Fruit fly (Drosophila melanogaster) whole organism, embryonic: ENCODE results near the gene Rbp.

Source experiments
- Ada2b ChIP-seq: fragments of 200-800 bp; sonication (Bioruptor generic); IDR thresholded peaks from 2 replicates; pipeline ENCODE4 v1.3.6; 2022; ENCODE audit warnings: missing biosample characterization, missing genetic modification characterization
- Bgb ChIP-seq: fragments of 200-800 bp; sonication (Bioruptor generic); IDR thresholded peaks from 2 replicates; pipeline ENCODE4 v1.3.6; 2022; ENCODE audit warnings: missing biosample characterization, missing genetic modification characterization; ENCODE audit not compliant: partially characterized antibody
- CG10321 ChIP-seq: fragments of 200-800 bp; sonication (Bioruptor generic); IDR thresholded peaks from 2 replicates; pipeline ENCODE4 v1.3.6; 2022; ENCODE audit warnings: missing biosample characterization, missing genetic modification characterization
- CG11696 ChIP-seq: fragments of 200-800 bp; sonication (Bioruptor generic); IDR thresholded peaks from 2 replicates; pipeline ENCODE4 v1.3.6; 2022; ENCODE audit warnings: missing biosample characterization, missing genetic modification characterization
- CG13123 ChIP-seq: fragments of 200-800 bp; sonication (Bioruptor generic); optimal IDR thresholded peaks from 2 replicates; lab custom pipeline; 2016; ENCODE audit warnings: missing biosample characterization, missing genetic modification characterization
- CG13287 ChIP-seq: fragments of 200-800 bp; sonication (Bioruptor generic); IDR thresholded peaks from 2 replicates; pipeline ENCODE4 v1.3.6; 2022; ENCODE audit warnings: missing biosample characterization, missing genetic modification characterization; ENCODE audit not compliant: partially characterized antibody
- CG14667 ChIP-seq: fragments of 200-800 bp; sonication (Bioruptor generic); IDR thresholded peaks from 2 replicates; pipeline ENCODE4 v1.3.6; 2022; ENCODE audit warnings: missing biosample characterization, missing genetic modification characterization
- CG17829 ChIP-seq: fragments of 200-800 bp; optimal IDR thresholded peaks from 2 replicates; lab custom pipeline; 2019; ENCODE audit warnings: missing biosample characterization, mild to moderate bottlenecking, missing genetic modification characterization, moderate library complexity
- CG17912 ChIP-seq: fragments of 200-800 bp; sonication (Bioruptor generic); optimal IDR thresholded peaks from 2 replicates; lab custom pipeline; 2018; ENCODE audit warnings: missing biosample characterization, mild to moderate bottlenecking, missing genetic modification characterization
- CG18262 ChIP-seq: fragments of 200-800 bp; optimal IDR thresholded peaks from 3 replicates; lab custom pipeline; 2019; ENCODE audit warnings: missing biosample characterization, mild to moderate bottlenecking, missing genetic modification characterization, moderate library complexity
- CG3065 ChIP-seq: fragments of 200-800 bp; sonication (Bioruptor generic); optimal IDR thresholded peaks from 2 replicates; lab custom pipeline; 2016; ENCODE audit warnings: missing biosample characterization, missing genetic modification characterization
- CG3281 ChIP-seq: fragments of 200-800 bp; sonication (Bioruptor generic); optimal IDR thresholded peaks from 3 replicates; lab custom pipeline; 2017; ENCODE audit warnings: missing biosample characterization, mild to moderate bottlenecking, missing genetic modification characterization
- CG3726 ChIP-seq: fragments of 200-800 bp; sonication (Bioruptor generic); IDR thresholded peaks from 3 replicates; pipeline ENCODE4, ENCODE4 v1.3.6; 2022; ENCODE audit warnings: missing biosample characterization, missing genetic modification characterization
- CG3847 ChIP-seq: fragments of 200-800 bp; sonication (Bioruptor generic); IDR thresholded peaks from 2 replicates; pipeline ENCODE4 v1.3.6; 2022; ENCODE audit warnings: missing biosample characterization, missing genetic modification characterization
- CG4707 ChIP-seq: fragments of 200-800 bp; sonication (Bioruptor generic); optimal IDR thresholded peaks from 2 replicates; lab custom pipeline; 2018; ENCODE audit warnings: missing biosample characterization, mild to moderate bottlenecking, missing genetic modification characterization, moderate library complexity
- CG4820 ChIP-seq: fragments of 200-800 bp; sonication (Bioruptor generic); optimal IDR thresholded peaks from 3 replicates; lab custom pipeline; 2016; ENCODE audit warnings: missing biosample characterization, missing genetic modification characterization
- CG6791 ChIP-seq: fragments of 200-800 bp; sonication (Bioruptor generic); IDR thresholded peaks from 3 replicates; pipeline ENCODE4 v1.3.6; 2022; ENCODE audit warnings: missing biosample characterization, missing genetic modification characterization; ENCODE audit not compliant: partially characterized antibody
- CG6854 ChIP-seq: fragments of 200-800 bp; sonication (Bioruptor generic); optimal IDR thresholded peaks from 3 replicates; lab custom pipeline; 2017; ENCODE audit warnings: missing biosample characterization, mild to moderate bottlenecking, missing genetic modification characterization
- CG7357 ChIP-seq: fragments of 200-800 bp; sonication (Bioruptor generic); IDR thresholded peaks from 3 replicates; pipeline ENCODE4 v1.3.6; 2022; ENCODE audit warnings: missing biosample characterization, missing genetic modification characterization
- CG7372 ChIP-seq: fragments of 200-800 bp; sonication (Bioruptor generic); IDR thresholded peaks from 2 replicates; pipeline ENCODE4 v1.3.6; 2022; ENCODE audit warnings: missing biosample characterization, missing genetic modification characterization
- CG7839 ChIP-seq: fragments of 200-800 bp; sonication (Bioruptor generic); optimal IDR thresholded peaks from 3 replicates; lab custom pipeline; 2018; ENCODE audit warnings: missing biosample characterization, mild to moderate bottlenecking, missing genetic modification characterization, moderate library complexity
- CG8281 ChIP-seq: fragments of 200-800 bp; sonication (Bioruptor generic); optimal IDR thresholded peaks from 2 replicates; lab custom pipeline; 2018; ENCODE audit warnings: missing biosample characterization, mild to moderate bottlenecking, missing genetic modification characterization, moderate library complexity
- CG9932 ChIP-seq: fragments of 200-800 bp; sonication (Bioruptor generic); IDR thresholded peaks from 2 replicates; pipeline ENCODE4 v1.3.6; 2022; ENCODE audit warnings: missing biosample characterization, missing genetic modification characterization
- Dip3 ChIP-seq: fragments of 200-800 bp; sonication (Bioruptor generic); optimal IDR thresholded peaks from 3 replicates; lab custom pipeline; 2016; ENCODE audit warnings: missing biosample characterization, missing genetic modification characterization
- Fer1 ChIP-seq: fragments of 200-800 bp; sonication (Bioruptor generic); optimal IDR thresholded peaks from 2 replicates; lab custom pipeline; 2017; ENCODE audit warnings: missing biosample characterization, mild to moderate bottlenecking, missing genetic modification characterization
- Jarid2 ChIP-seq: fragments of 200-800 bp; sonication (Bioruptor generic); optimal IDR thresholded peaks from 3 replicates; lab custom pipeline; 2017; ENCODE audit warnings: mild to moderate bottlenecking, missing biosample characterization, missing genetic modification reagents, missing genetic modification characterization
- Lhr ChIP-seq: fragments of 200-800 bp; sonication (Bioruptor generic); optimal IDR thresholded peaks from 3 replicates; lab custom pipeline; 2017; ENCODE audit warnings: mild to moderate bottlenecking, missing biosample characterization, missing genetic modification reagents, missing genetic modification characterization
- NK7.1 ChIP-seq: fragments of 200-800 bp; sonication (Bioruptor generic); optimal IDR thresholded peaks from 3 replicates; lab custom pipeline; 2016; ENCODE audit warnings: missing biosample characterization, missing genetic modification characterization
- Neu2 ChIP-seq: fragments of 200-800 bp; sonication (Bioruptor generic); optimal IDR thresholded peaks from 3 replicates; lab custom pipeline; 2016; ENCODE audit warnings: missing biosample characterization, missing genetic modification characterization, borderline replicate concordance
- Nf-YC ChIP-seq: fragments of 200-800 bp; optimal IDR thresholded peaks from 3 replicates; lab custom pipeline; 2019; ENCODE audit warnings: missing biosample characterization, mild to moderate bottlenecking, missing genetic modification characterization, moderate library complexity
- Scr ChIP-seq: fragments of 200-800 bp; sonication (Bioruptor generic); IDR thresholded peaks from 2 replicates; pipeline ENCODE4 v1.3.6; 2022; ENCODE audit warnings: missing biosample characterization, missing genetic modification characterization; ENCODE audit not compliant: partially characterized antibody
- YL-1 ChIP-seq: fragments of 200-800 bp; sonication (Bioruptor generic); optimal IDR thresholded peaks from 3 replicates; lab custom pipeline; 2017; ENCODE audit warnings: missing biosample characterization, mild to moderate bottlenecking, missing genetic modification characterization
- ac ChIP-seq: fragments of 200-800 bp; sonication (Bioruptor generic); optimal IDR thresholded peaks from 3 replicates; lab custom pipeline; 2017; ENCODE audit warnings: missing biosample characterization, mild to moderate bottlenecking, missing genetic modification characterization
- bab2 ChIP-seq: fragments of 200-800 bp; sonication (Bioruptor generic); optimal IDR thresholded peaks from 2 replicates; lab custom pipeline; 2016; ENCODE audit warnings: missing biosample characterization, missing genetic modification characterization
- bowl ChIP-seq: fragments of 200-800 bp; sonication (Bioruptor generic); IDR thresholded peaks from 2 replicates; pipeline ENCODE4 v1.3.6; 2022; ENCODE audit warnings: missing biosample characterization, missing genetic modification characterization
- ci ChIP-seq: fragments of 200-800 bp; sonication (Bioruptor generic); IDR thresholded peaks from 3 replicates; pipeline ENCODE4 v1.3.6; 2022; ENCODE audit warnings: missing biosample characterization, missing genetic modification characterization
- crc ChIP-seq: fragments of 200-800 bp; sonication (Bioruptor generic); optimal IDR thresholded peaks from 2 replicates; lab custom pipeline; 2016; ENCODE audit warnings: missing biosample characterization, missing genetic modification characterization
- emc ChIP-seq: fragments of 200-800 bp; sonication (Bioruptor generic); optimal IDR thresholded peaks from 2 replicates; lab custom pipeline; 2016; ENCODE audit warnings: missing biosample characterization, missing genetic modification characterization
- eyg ChIP-seq: fragments of 200-800 bp; sonication (Bioruptor generic); optimal IDR thresholded peaks from 3 replicates; lab custom pipeline; 2016; ENCODE audit warnings: missing biosample characterization, missing genetic modification characterization
- fd102C ChIP-seq: fragments of 200-800 bp; sonication (Bioruptor generic); optimal IDR thresholded peaks from 2 replicates; lab custom pipeline; 2018; ENCODE audit warnings: missing biosample characterization, mild to moderate bottlenecking, missing genetic modification characterization, moderate library complexity
- h ChIP-seq: fragments of >200 bp; optimal IDR thresholded peaks from 2 replicates; lab custom pipeline; 2017
- hb ChIP-seq: fragments of 200-800 bp; sonication (Bioruptor generic); IDR thresholded peaks from 3 replicates; pipeline ENCODE4 v1.3.6; 2022; ENCODE audit warnings: missing biosample characterization, missing genetic modification characterization; ENCODE audit not compliant: partially characterized antibody
- jigr1 ChIP-seq: fragments of 200-800 bp; sonication (Bioruptor generic); IDR thresholded peaks from 3 replicates; pipeline ENCODE4 v1.3.6; 2022; ENCODE audit warnings: missing biosample characterization, missing genetic modification characterization
- pan ChIP-seq, 4 experiments: fragments of >200 bp in 3 of 4; fragments of 200-800 bp in 1 of 4; sonication (Bioruptor generic) in 1 of 4; optimal IDR thresholded peaks in 3 of 4; IDR thresholded peaks in 1 of 4; 2 replicates each; pipeline versions ENCODE4 v1.3.6 to Lab custom; 2017 to 2022; ENCODE audit warnings: missing biosample characterization in 2 of 4, missing genetic modification characterization in 2 of 4, mixed read lengths in 1 of 4
- peb ChIP-seq: fragments of 200-800 bp; sonication (Bioruptor generic); IDR thresholded peaks from 2 replicates; pipeline ENCODE4 v1.3.6; 2022; ENCODE audit warnings: missing biosample characterization, missing genetic modification characterization
- pzg ChIP-seq: fragments of 200-800 bp; sonication (Bioruptor generic); optimal IDR thresholded peaks from 3 replicates; lab custom pipeline; 2018; ENCODE audit warnings: missing biosample characterization, mild to moderate bottlenecking, missing genetic modification characterization, moderate library complexity
- sens-2 ChIP-seq: fragments of 200-800 bp; sonication (Bioruptor generic); IDR thresholded peaks from 2 replicates; pipeline ENCODE4 v1.3.6; 2022; ENCODE audit warnings: missing biosample characterization, missing genetic modification characterization
- sob ChIP-seq: fragments of 200-800 bp; sonication (Bioruptor generic); IDR thresholded peaks from 2 replicates; pipeline ENCODE4 v1.3.6; 2022; ENCODE audit warnings: missing biosample characterization, missing genetic modification characterization
- ssp ChIP-seq: fragments of 200-800 bp; sonication (Bioruptor generic); IDR thresholded peaks from 2 replicates; pipeline ENCODE4 v1.3.6; 2022; ENCODE audit warnings: missing biosample characterization, missing genetic modification characterization
- tin ChIP-seq: fragments of 200-800 bp; sonication (Bioruptor generic); optimal IDR thresholded peaks from 3 replicates; lab custom pipeline; 2016; ENCODE audit warnings: missing biosample characterization, missing genetic modification characterization
- wdn ChIP-seq: fragments of 200-800 bp; sonication (Bioruptor generic); IDR thresholded peaks from 2 replicates; pipeline ENCODE4 v1.3.6; 2022; ENCODE audit warnings: missing biosample characterization, missing genetic modification characterization
- wek ChIP-seq: fragments of 200-800 bp; sonication (Bioruptor generic); optimal IDR thresholded peaks from 3 replicates; lab custom pipeline; 2018; ENCODE audit warnings: missing biosample characterization, mild to moderate bottlenecking, missing genetic modification characterization, moderate library complexity

The Rbp gene

DNA sequence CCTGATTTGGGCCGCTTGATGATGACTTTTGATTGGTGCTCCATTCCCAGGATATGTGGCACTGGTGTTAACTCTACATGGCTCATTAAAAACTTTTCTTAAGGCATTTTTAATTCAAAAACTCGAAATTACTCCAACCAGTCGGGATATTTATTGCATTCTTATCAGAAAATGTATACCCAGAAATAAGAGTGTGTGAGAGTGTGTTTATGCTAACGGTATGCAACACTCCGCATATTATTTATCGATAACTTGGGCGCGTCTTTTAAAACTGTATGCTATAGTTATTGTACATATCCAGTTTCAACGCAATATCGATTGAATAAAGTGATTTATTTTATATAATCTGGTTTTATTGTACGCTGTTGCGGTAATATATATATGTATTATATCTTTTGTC, 7.0 kb upstream of the Rbp start, which contains the start of gene CG34404 (continued):
- TF ChIP-seq CG9932 (GFP tag; lab: Robert Waterston, UW), result no peak
- peak; percentile 62 for TF ChIP-seq CG13287 (GFP tag; lab: Robert Waterston, UW)
- TF ChIP-seq CG6791 (GFP tag; lab: Robert Waterston, UW), result no peak
- TF ChIP-seq pan (optimal IDR thresholded peaks at IDR 0.05; lab: Kevin White, UChicago), result no peak
- no peak for TF ChIP-seq pan (GFP tag; optimal IDR thresholded peaks at IDR 0.05 in 1 of 2, IDR thresholded peaks at IDR 0.05 in 1 of 2)
- no peak for TF ChIP-seq CG7839 (tag; lab: Kevin White, UChicago)
- TF ChIP-seq eyg (GFP tag; lab: Kevin White, UChicago), result no peak
- no peak for TF ChIP-seq crc
- TF ChIP-seq CG17829 (tag; lab: Kevin White, UChicago), result no peak
- TF ChIP-seq ci (GFP tag; lab: Robert Waterston, UW), result no peak
- no peak for TF ChIP-seq CG7372 (GFP tag; lab: Robert Waterston, UW)
- TF ChIP-seq Ada2b (GFP tag; lab: Robert Waterston, UW), result no peak
- peak; percentile 22; the same call in 1 of the 2 replicates for TF ChIP-seq sob (GFP tag; lab: Robert Waterston, UW)
- no peak for TF ChIP-seq CG3281
- TF ChIP-seq Lhr (GFP tag; lab: Kevin White, UChicago), result no peak
- no peak for TF ChIP-seq Dip3 (GFP tag; lab: Kevin White, UChicago)
- TF ChIP-seq CG18262 (tag; lab: Kevin White, UChicago), result no peak
- TF ChIP-seq NK7.1 (GFP tag; lab: Kevin White, UChicago), result no peak
- no peak for TF ChIP-seq sens-2 (GFP tag; lab: Robert Waterston, UW)
- TF ChIP-seq ac (GFP tag; lab: Kevin White, UChicago), result no peak
- peak; percentile 54; the same call in 1 of the 2 replicates for TF ChIP-seq Scr (GFP tag; lab: Robert Waterston, UW)
- no peak for TF ChIP-seq hb (GFP tag; lab: Robert Waterston, UW)
- TF ChIP-seq YL-1 (GFP tag; lab: Kevin White, UChicago), result peak; percentile 9
- no peak for TF ChIP-seq wdn (GFP tag; lab: Robert Waterston, UW)
- TF ChIP-seq Bgb (GFP tag; lab: Robert Waterston, UW), result no peak
- no peak for TF ChIP-seq Nf-YC (tag; lab: Kevin White, UChicago)
- TF ChIP-seq tin, result no peak
- TF ChIP-seq CG8281 (tag; lab: Kevin White, UChicago), result no peak
- peak; percentile 46 for TF ChIP-seq pzg (GFP tag; lab: Kevin White, UChicago)
- no peak for TF ChIP-seq Fer1 (GFP tag; lab: Kevin White, UChicago)
- TF ChIP-seq Neu2 (GFP tag; lab: Kevin White, UChicago), result no peak
- no peak for TF ChIP-seq CG3726 (GFP tag; lab: Robert Waterston, UW)
- TF ChIP-seq CG7357 (GFP tag; lab: Robert Waterston, UW), result no peak
- TF ChIP-seq emc (GFP tag; lab: Kevin White, UChicago), result no peak
- TF ChIP-seq bab2 (GFP tag; lab: Kevin White, UChicago), result no peak
- no peak for TF ChIP-seq fd102C
- no peak for TF ChIP-seq CG11696 (GFP tag; lab: Robert Waterston, UW)
- no peak for TF ChIP-seq CG3065 (GFP tag; lab: Kevin White, UChicago)
- TF ChIP-seq CG17912 (GFP tag; lab: Kevin White, UChicago), result no peak
- no peak for TF ChIP-seq CG6854
- no peak for TF ChIP-seq peb
- TF ChIP-seq Jarid2 (GFP tag; lab: Kevin White, UChicago), result no peak
- no peak for TF ChIP-seq CG4820 (GFP tag; lab: Kevin White, UChicago)
- TF ChIP-seq bowl (GFP tag; lab: Robert Waterston, UW), result no peak
- TF ChIP-seq h (lab: Kevin White, UChicago), result no peak
- TF ChIP-seq CG14667, result no peak
- no peak for TF ChIP-seq CG3847 (GFP tag; lab: Robert Waterston, UW)
- TF ChIP-seq CG4707 (GFP tag; lab: Kevin White, UChicago), result no peak
- TF ChIP-seq wek, result no peak
- TF ChIP-seq CG10321 (GFP tag; lab: Robert Waterston, UW), result no peak
- no peak for TF ChIP-seq jigr1 (GFP tag; lab: Robert Waterston, UW)
- no peak for TF ChIP-seq CG13123 (GFP tag; lab: Kevin White, UChicago)
- TF ChIP-seq ssp (GFP tag; lab: Robert Waterston, UW), result no peak
